Worm (Caenorhabditis elegans): ENCODE measurements around the gene Y77E11A.12.

- TF ChIP-seq elt-3 (tag; optimal IDR thresholded peaks at IDR 0.05) = no peak
- TF ChIP-seq unc-62 (GFP tag; optimal IDR thresholded peaks at IDR 0.05) = no peak
Measured at ce11 chrIV:1458192-1458591, 16.7 kb downstream of the Y77E11A.12 start.
